Worm (Caenorhabditis elegans) whole organism, late embryonic: ENCODE data around the gene F54F2.14.

Experiments
- C08G9.2 ChIP-seq: sonication (generic microtip); optimal IDR thresholded peaks from 2 replicates; lab custom pipeline; 2016; ENCODE audit warnings: mild to moderate bottlenecking, missing genetic modification characterization, moderate library complexity, missing compliant biosample characterization
- F13H6.1 ChIP-seq: sonication (generic microtip); optimal IDR thresholded peaks from 2 replicates; lab custom pipeline; 2016; ENCODE audit warnings: missing genetic modification characterization, missing compliant biosample characterization
- K02D7.2 ChIP-seq: sonication (generic microtip); optimal IDR thresholded peaks from 2 replicates; lab custom pipeline; 2017; ENCODE audit warnings: mild to moderate bottlenecking, missing genetic modification characterization, missing compliant biosample characterization
- Y22D7AL.16 ChIP-seq: sonication (generic microtip); optimal IDR thresholded peaks from 2 replicates; lab custom pipeline; 2016; ENCODE audit warnings: missing genetic modification characterization, missing compliant biosample characterization
- ahr-1 ChIP-seq: sonication (generic microtip); optimal IDR thresholded peaks from 2 replicates; lab custom pipeline; 2016; ENCODE audit warnings: missing genetic modification characterization, missing compliant biosample characterization
- ama-1 ChIP-seq: fragments of 150-350 bp; optimal IDR thresholded peaks from 2 replicates; lab custom pipeline; 2014
- ceh-14 ChIP-seq: sonication (generic microtip); optimal IDR thresholded peaks from 2 replicates; lab custom pipeline; 2016; ENCODE audit warnings: missing genotype, missing genetic modification characterization, missing compliant biosample characterization
- ceh-18 ChIP-seq: sonication (generic microtip); optimal IDR thresholded peaks from 2 replicates; lab custom pipeline; 2016; ENCODE audit warnings: missing genetic modification characterization, missing compliant biosample characterization
- ceh-19 ChIP-seq: fragments of 200-800 bp; sonication (Bioruptor generic); optimal IDR thresholded peaks from 2 replicates; lab custom pipeline; 2018; ENCODE audit warnings: mild to moderate bottlenecking, missing genetic modification characterization, missing compliant biosample characterization
- ceh-2 ChIP-seq: sonication (generic microtip); optimal IDR thresholded peaks from 2 replicates; lab custom pipeline; 2016; ENCODE audit warnings: missing genotype, missing genetic modification characterization, missing compliant biosample characterization
- ceh-22 ChIP-seq: sonication (generic microtip); optimal IDR thresholded peaks from 2 replicates; lab custom pipeline; 2017; ENCODE audit warnings: missing biosample characterization, missing genetic modification characterization
- ceh-24 ChIP-seq: sonication (generic microtip); optimal IDR thresholded peaks from 2 replicates; lab custom pipeline; 2016; ENCODE audit warnings: mild to moderate bottlenecking, missing genetic modification characterization, missing compliant biosample characterization
- ceh-31 ChIP-seq: sonication (generic microtip); optimal IDR thresholded peaks from 2 replicates; lab custom pipeline; 2016; ENCODE audit warnings: missing genetic modification characterization, missing compliant biosample characterization
- ceh-34 ChIP-seq: sonication (generic microtip); optimal IDR thresholded peaks from 2 replicates; lab custom pipeline; 2016; ENCODE audit warnings: mild to moderate bottlenecking, missing genetic modification characterization, missing compliant biosample characterization
- ceh-45 ChIP-seq: fragments of 200-800 bp; sonication (Bioruptor generic); IDR thresholded peaks from 2 replicates; pipeline ENCODE4 v1.3.6; 2022; ENCODE audit warnings: missing genetic modification reagents, missing genetic modification characterization, missing compliant biosample characterization
- ceh-48 ChIP-seq: sonication (generic microtip); optimal IDR thresholded peaks from 2 replicates; lab custom pipeline; 2016; ENCODE audit warnings: missing genetic modification characterization, inconsistent platforms, missing compliant biosample characterization
- che-1 ChIP-seq: sonication (generic microtip); optimal IDR thresholded peaks from 2 replicates; lab custom pipeline; 2016; ENCODE audit warnings: mild to moderate bottlenecking, missing genetic modification characterization, missing compliant biosample characterization
- elt-2 ChIP-seq: sonication (generic microtip); optimal IDR thresholded peaks from 2 replicates; lab custom pipeline; 2016; ENCODE audit warnings: missing genetic modification reagents, missing genetic modification characterization, missing compliant biosample characterization
- elt-4 ChIP-seq: sonication (generic microtip); optimal IDR thresholded peaks from 2 replicates; lab custom pipeline; 2016; ENCODE audit warnings: missing genetic modification characterization, missing compliant biosample characterization
- eyg-1 ChIP-seq: sonication (generic microtip); optimal IDR thresholded peaks from 2 replicates; lab custom pipeline; 2016; ENCODE audit warnings: missing genotype, missing genetic modification characterization, missing compliant biosample characterization
- fax-1 ChIP-seq: sonication (generic microtip); optimal IDR thresholded peaks from 2 replicates; lab custom pipeline; 2016; ENCODE audit warnings: missing genotype, missing genetic modification characterization, missing compliant biosample characterization
- gmeb-2 ChIP-seq: sonication (generic microtip); optimal IDR thresholded peaks from 2 replicates; lab custom pipeline; 2016; ENCODE audit warnings: missing genetic modification characterization, inconsistent platforms, missing compliant biosample characterization
- hlh-13 ChIP-seq: fragments of 200-800 bp; sonication (Bioruptor generic); optimal IDR thresholded peaks from 2 replicates; lab custom pipeline; 2018; ENCODE audit warnings: mild to moderate bottlenecking, missing genetic modification characterization, missing compliant biosample characterization
- hlh-15 ChIP-seq: sonication (generic microtip); optimal IDR thresholded peaks from 2 replicates; lab custom pipeline; 2016; ENCODE audit warnings: missing genetic modification characterization, missing compliant biosample characterization
- hlh-30 ChIP-seq: sonication (generic microtip); optimal IDR thresholded peaks from 2 replicates; lab custom pipeline; 2017; ENCODE audit warnings: antibody characterized with exemption, missing genetic modification characterization, missing compliant biosample characterization; ENCODE audit not compliant: insufficient read depth
- hlh-6 ChIP-seq: sonication (generic microtip); optimal IDR thresholded peaks from 2 replicates; lab custom pipeline; 2016; ENCODE audit warnings: missing genotype, missing genetic modification characterization, missing compliant biosample characterization
- hlh-8 ChIP-seq: sonication (generic microtip); optimal IDR thresholded peaks from 2 replicates; lab custom pipeline; 2016; ENCODE audit warnings: missing genotype, missing genetic modification characterization, missing compliant biosample characterization
- lim-6 ChIP-seq: sonication (generic microtip); optimal IDR thresholded peaks from 2 replicates; lab custom pipeline; 2016; ENCODE audit warnings: missing genetic modification characterization, missing compliant biosample characterization
- lin-11 ChIP-seq: fragments of 200-800 bp; sonication (Bioruptor generic); optimal IDR thresholded peaks from 2 replicates; lab custom pipeline; 2018; ENCODE audit warnings: mild to moderate bottlenecking, missing genetic modification characterization, missing compliant biosample characterization
- nfya-1 ChIP-seq: sonication (generic microtip); optimal IDR thresholded peaks from 2 replicates; lab custom pipeline; 2017; ENCODE audit warnings: missing genetic modification characterization, mild to moderate bottlenecking, missing compliant biosample characterization, antibody characterized with exemption, moderate library complexity
- nhr-11 ChIP-seq: fragments of 150-350 bp; optimal IDR thresholded peaks from 2 replicates; lab custom pipeline; 2014; ENCODE audit warnings: missing biosample characterization, missing genetic modification characterization
- nhr-232 ChIP-seq: sonication (generic microtip); optimal IDR thresholded peaks from 2 replicates; lab custom pipeline; 2016; ENCODE audit warnings: missing genetic modification characterization, missing compliant biosample characterization
- odd-2 ChIP-seq: sonication (generic microtip); optimal IDR thresholded peaks from 2 replicates; lab custom pipeline; 2017; ENCODE audit warnings: antibody characterized with exemption, mild to moderate bottlenecking, missing genetic modification characterization, missing compliant biosample characterization
- pag-3 ChIP-seq: sonication (generic microtip); optimal IDR thresholded peaks from 2 replicates; lab custom pipeline; 2016; ENCODE audit warnings: missing compliant biosample characterization, missing genetic modification characterization, borderline replicate concordance
- pat-9 ChIP-seq: fragments of 200-800 bp; sonication (Bioruptor generic); optimal IDR thresholded peaks from 2 replicates; lab custom pipeline; 2018; ENCODE audit warnings: mild to moderate bottlenecking, missing genetic modification characterization, moderate library complexity, missing compliant biosample characterization
- pax-1 ChIP-seq: fragments of 150-350 bp; optimal IDR thresholded peaks from 2 replicates; lab custom pipeline; 2014; ENCODE audit warnings: missing biosample characterization, missing genetic modification characterization
- pha-2 ChIP-seq: sonication (generic microtip); optimal IDR thresholded peaks from 2 replicates; lab custom pipeline; 2017; ENCODE audit warnings: mild to moderate bottlenecking, missing genetic modification characterization, missing compliant biosample characterization
- pha-4 ChIP-seq: fragments of 150-350 bp; optimal IDR thresholded peaks from 2 replicates; lab custom pipeline; 2018; ENCODE audit warnings: missing biosample characterization, missing genetic modification reagents, missing genetic modification characterization
- pros-1 ChIP-seq: fragments of 150-350 bp; optimal IDR thresholded peaks from 2 replicates; lab custom pipeline; 2014; ENCODE audit warnings: missing biosample characterization, missing genetic modification reagents, missing genetic modification characterization
- ref-2 ChIP-seq: sonication (generic microtip); optimal IDR thresholded peaks from 2 replicates; lab custom pipeline; 2016; ENCODE audit warnings: missing genetic modification characterization, missing compliant biosample characterization
- rnt-1 ChIP-seq: sonication (generic microtip); optimal IDR thresholded peaks from 2 replicates; lab custom pipeline; 2016; ENCODE audit warnings: missing genetic modification characterization, missing compliant biosample characterization
- sdc-2 ChIP-seq: sonication (generic microtip); optimal IDR thresholded peaks from 2 replicates; lab custom pipeline; 2016; ENCODE audit warnings: missing genotype, missing genetic modification characterization, missing compliant biosample characterization
- sox-2 ChIP-seq: fragments of 200-800 bp; sonication (Bioruptor generic); IDR thresholded peaks from 2 replicates; pipeline ENCODE4 v1.3.6; 2022; ENCODE audit warnings: missing genetic modification reagents, missing genetic modification characterization, missing compliant biosample characterization
- sox-4 ChIP-seq: sonication (generic microtip); optimal IDR thresholded peaks from 2 replicates; lab custom pipeline; 2017; ENCODE audit warnings: mild to moderate bottlenecking, missing genetic modification characterization, inconsistent platforms, missing compliant biosample characterization
- tbx-2 ChIP-seq: sonication (generic microtip); optimal IDR thresholded peaks from 2 replicates; lab custom pipeline; 2016; ENCODE audit warnings: missing genetic modification characterization, missing compliant biosample characterization
- tbx-7 ChIP-seq: sonication (generic microtip); optimal IDR thresholded peaks from 2 replicates; lab custom pipeline; 2016; ENCODE audit warnings: missing genotype, missing genetic modification characterization, missing compliant biosample characterization
- unc-42 ChIP-seq: sonication (generic microtip); optimal IDR thresholded peaks from 2 replicates; lab custom pipeline; 2016; ENCODE audit warnings: missing genotype, missing genetic modification characterization, missing compliant biosample characterization
- unc-86 ChIP-seq: sonication (generic microtip); optimal IDR thresholded peaks from 2 replicates; lab custom pipeline; 2016; ENCODE audit warnings: missing genetic modification characterization, missing compliant biosample characterization
- zip-5 ChIP-seq: sonication (generic microtip); optimal IDR thresholded peaks from 2 replicates; lab custom pipeline; 2016; ENCODE audit warnings: missing genetic modification characterization, missing compliant biosample characterization
- ztf-16 ChIP-seq: sonication (generic microtip); optimal IDR thresholded peaks from 2 replicates; lab custom pipeline; 2017; ENCODE audit warnings: missing genetic modification characterization, missing compliant biosample characterization

The F54F2.14 gene

ce11 chrIII:8767292-8767829 is 24.0 kb upstream of the F54F2.14 start, which contains the start of gene mig-22:
mig-22 (minus strand) TSS chrIII:8767342.
- no peak for TF ChIP-seq ceh-19 (GFP tag; lab: Kevin White, UChicago)
- no peak for TF ChIP-seq tbx-2 (tag; lab: Kevin White, UChicago)
- TF ChIP-seq Y22D7AL.16 (tag; lab: Kevin White, UChicago), result no peak
- TF ChIP-seq pat-9 (tag; lab: Kevin White, UChicago), result no peak
- TF ChIP-seq hlh-6 (tag; lab: Kevin White, UChicago), result no peak
- TF ChIP-seq ceh-22 (tag; lab: Kevin White, UChicago), result no peak

- TF ChIP-seq pros-1, result no peak
- TF ChIP-seq ceh-18 (tag; lab: Kevin White, UChicago), result peak; percentile 24
- peak; percentile 85 for TF ChIP-seq ahr-1 (tag; lab: Kevin White, UChicago)
- TF ChIP-seq tbx-7 (tag; lab: Kevin White, UChicago), result peak; percentile 31
- peak; percentile 64 for TF ChIP-seq ref-2
- TF ChIP-seq hlh-8, result peak; percentile 59
- no peak for TF ChIP-seq ceh-22 (tag; lab: Kevin White, UChicago)
- TF ChIP-seq Y22D7AL.16 (tag; lab: Kevin White, UChicago), result peak; percentile 52
- no peak for TF ChIP-seq nhr-11 (tag; lab: Kevin White, UChicago)
- TF ChIP-seq ztf-16 (tag; lab: Kevin White, UChicago), result peak; percentile 79
- peak; percentile 81 for TF ChIP-seq ceh-34 (tag; lab: Kevin White, UChicago)
- peak; percentile 85 for TF ChIP-seq ceh-14
- peak; percentile 63 for TF ChIP-seq rnt-1 (tag; lab: Kevin White, UChicago)
- TF ChIP-seq ceh-2 (tag; lab: Kevin White, UChicago), result peak; percentile 75
- peak; percentile 56 for TF ChIP-seq ceh-24 (tag; lab: Kevin White, UChicago)
- peak; percentile 64 for TF ChIP-seq C08G9.2
- no peak for TF ChIP-seq hlh-30
- peak; percentile 2 for TF ChIP-seq lim-6
- peak; percentile 57 for TF ChIP-seq F13H6.1 (tag; lab: Kevin White, UChicago)
- TF ChIP-seq fax-1 (tag; lab: Kevin White, UChicago), result peak; percentile 85
- TF ChIP-seq pax-1 (tag; lab: Kevin White, UChicago), result no peak
- peak; percentile 74 for TF ChIP-seq pha-2 (tag; lab: Kevin White, UChicago)
- peak; percentile 78 for TF ChIP-seq che-1 (tag; lab: Kevin White, UChicago)
- TF ChIP-seq pat-9 (tag; lab: Kevin White, UChicago), result peak; percentile 59
- TF ChIP-seq gmeb-2, result peak; percentile 70
- peak; percentile 77 for TF ChIP-seq odd-2 (tag; lab: Kevin White, UChicago)
- peak; percentile 59 for TF ChIP-seq hlh-15 (tag; lab: Kevin White, UChicago)
- peak; percentile 81 for TF ChIP-seq sox-4
- TF ChIP-seq lin-11 (tag; lab: Kevin White, UChicago), result peak; percentile 62
- TF ChIP-seq elt-2 (tag; lab: Kevin White, UChicago), result peak; percentile 92
- peak; percentile 53 for TF ChIP-seq nhr-232
- TF ChIP-seq ceh-45 (GFP tag; lab: Robert Waterston, UW), result no peak
- TF ChIP-seq unc-86 (tag; lab: Kevin White, UChicago), result peak; percentile 76
- TF ChIP-seq eyg-1 (tag; lab: Kevin White, UChicago), result peak; percentile 64
- peak; percentile 78 for TF ChIP-seq nfya-1
- peak; percentile 77 for TF ChIP-seq ceh-19 (GFP tag; lab: Kevin White, UChicago)
- TF ChIP-seq hlh-13, result peak; percentile 42
- no peak for TF ChIP-seq pag-3 (tag; lab: Kevin White, UChicago)
- no peak for TF ChIP-seq elt-4 (tag; lab: Kevin White, UChicago)
- TF ChIP-seq zip-5 (tag; lab: Kevin White, UChicago), result peak; percentile 66
- TF ChIP-seq pha-4 (tag; lab: Kevin White, UChicago), result no peak
- no peak for TF ChIP-seq sdc-2 (tag; lab: Kevin White, UChicago)
- peak; percentile 77 for TF ChIP-seq ceh-31 (tag; lab: Kevin White, UChicago)
- TF ChIP-seq ceh-48 (tag; lab: Kevin White, UChicago), result peak; percentile 36
- TF ChIP-seq unc-42 (tag; lab: Kevin White, UChicago), result peak; percentile 13
- peak; percentile 74 for TF ChIP-seq K02D7.2
- TF ChIP-seq sox-2, result peak; percentile 17; the same call in 1 of the 2 replicates
- TF ChIP-seq ama-1 (lab: Kevin White, UChicago), result no peak
Observed at ce11 chrIII:8767889-8768361, 23.4 kb upstream of the F54F2.14 start, which contains the start of gene mtss-1. mtss-1 (plus strand) TSS chrIII:8768311.
